Fruit fly (Drosophila melanogaster) Kc167 (cell line): ENCODE measurements around the gene IntS6.

ENCODE experiments used
- Myc ChIP-seq: fragments of >200 bp; optimal IDR thresholded peaks from 2 replicates; lab custom pipeline; 2017; ENCODE audit warnings: missing external identifiers
- Sin3A ChIP-seq: fragments of >200 bp; optimal IDR thresholded peaks from 2 replicates; lab custom pipeline; 2018; ENCODE audit warnings: missing external identifiers
- h ChIP-seq: fragments of >200 bp; optimal IDR thresholded peaks from 3 replicates; lab custom pipeline; 2018; ENCODE audit warnings: missing external identifiers
- insv ChIP-seq: fragments of >200 bp; optimal IDR thresholded peaks from 3 replicates; lab custom pipeline; 2018; ENCODE audit warnings: missing external identifiers
- ttk ChIP-seq: sonication (Bioruptor generic); optimal IDR thresholded peaks from 2 replicates; lab custom pipeline; 2017; ENCODE audit warnings: missing external identifiers

dm6 chrX:5714786-5715185 lies 32.3 kb downstream of the IntS6 start:
- no peak for TF ChIP-seq insv
- TF ChIP-seq h (lab: Kevin White, UChicago), result no peak
- peak; percentile 99 for TF ChIP-seq ttk
- TF ChIP-seq Myc (lab: Kevin White, UChicago), result no peak
- no peak for TF ChIP-seq Sin3A
